Fruit fly (Drosophila melanogaster) whole organism, adult: ENCODE data around the gene CG31220.

Source experiments
- CG12768 ChIP-seq: fragments of 200-800 bp; sonication (Bioruptor generic); optimal IDR thresholded peaks from 2 replicates; lab custom pipeline; 2017; ENCODE audit warnings: missing biosample characterization, missing genetic modification characterization, mild to moderate bottlenecking, moderate library complexity, missing genetic modification reagents
- CG14711 ChIP-seq: fragments of 200-800 bp; sonication (Bioruptor generic); optimal IDR thresholded peaks from 2 replicates; lab custom pipeline; 2018; ENCODE audit warnings: missing biosample characterization, mild to moderate bottlenecking, missing genetic modification characterization, moderate library complexity
- CG7101 ChIP-seq: fragments of 200-800 bp; sonication (Bioruptor generic); optimal IDR thresholded peaks from 2 replicates; lab custom pipeline; 2018; ENCODE audit warnings: missing biosample characterization, mild to moderate bottlenecking, missing genetic modification characterization, moderate library complexity
- Hr96 ChIP-seq: fragments of 200-800 bp; sonication (Bioruptor generic); optimal IDR thresholded peaks from 2 replicates; lab custom pipeline; 2016; ENCODE audit warnings: missing biosample characterization, missing genetic modification characterization
- Mnt ChIP-seq: fragments of 200-800 bp; sonication (Bioruptor generic); optimal IDR thresholded peaks from 2 replicates; lab custom pipeline; 2016; ENCODE audit warnings: missing biosample characterization, mild to moderate bottlenecking, missing genetic modification characterization
- kay ChIP-seq: fragments of 200-800 bp; sonication (Bioruptor generic); peaks from one replicate; lab custom pipeline; 2016; ENCODE audit warnings: missing biosample characterization, missing genetic modification characterization, borderline replicate concordance
- tj ChIP-seq: fragments of 200-800 bp; sonication (Bioruptor generic); optimal IDR thresholded peaks from 3 replicates; lab custom pipeline; 2017; ENCODE audit warnings: missing biosample characterization, mild to moderate bottlenecking, missing genetic modification characterization, moderate library complexity

DNA sequence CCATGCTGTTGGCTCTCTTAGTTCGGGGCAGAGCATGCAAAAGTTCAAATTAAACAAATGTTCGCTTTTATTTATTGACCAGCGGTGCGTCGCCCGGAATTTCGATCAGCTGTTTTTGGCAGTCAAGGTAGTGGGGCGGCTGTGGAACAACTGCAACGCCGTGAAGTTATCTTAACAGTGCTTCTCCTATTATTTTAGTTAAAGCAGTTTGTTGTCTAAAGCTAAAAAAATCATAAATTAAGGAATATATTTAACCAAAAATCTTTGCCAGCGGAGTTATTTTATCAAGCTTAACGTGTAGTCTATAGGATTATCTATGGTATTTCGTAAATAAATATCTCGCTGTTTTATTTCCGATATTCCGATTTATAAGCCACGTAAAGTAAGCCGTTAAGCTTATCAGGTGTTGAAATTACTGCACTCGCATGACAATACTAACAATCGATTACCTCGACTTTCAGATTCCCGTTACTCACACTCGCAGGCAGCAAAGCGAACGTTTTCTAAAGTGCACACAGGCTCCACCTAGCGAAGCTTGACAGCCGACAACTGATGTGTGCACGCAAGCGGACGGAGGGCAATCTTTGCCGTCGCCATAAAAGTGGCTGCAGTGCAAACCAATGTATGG, at the start of gene CG31220, which contains the start of gene CG6195:
- TF ChIP-seq Mnt = peak; percentile 2
- no peak for TF ChIP-seq kay (GFP tag; lab: Kevin White, UChicago)
- TF ChIP-seq tj = peak; percentile 56
- TF ChIP-seq Hr96 (GFP tag; lab: Kevin White, UChicago) = peak; percentile 48
- TF ChIP-seq CG12768 (GFP tag; lab: Kevin White, UChicago) = no peak
- no peak for TF ChIP-seq CG14711 (tag; lab: Kevin White, UChicago)
- TF ChIP-seq CG7101 = no peak
